Worm (Caenorhabditis elegans) whole organism, mixed stage, embryonic: ENCODE measurements around the gene R148.8.

ENCODE experiments used
- M03D4.4 ChIP-seq: sonication (generic microtip); optimal IDR thresholded peaks from 2 replicates; lab custom pipeline; 2017; ENCODE audit warnings: mild to moderate bottlenecking, missing genetic modification characterization, missing compliant biosample characterization
- bed-3 ChIP-seq: fragments of 200-800 bp; sonication (Bioruptor generic); optimal IDR thresholded peaks from 3 replicates; lab custom pipeline; 2018; ENCODE audit warnings: mild to moderate bottlenecking, missing genetic modification characterization, moderate library complexity, missing compliant biosample characterization
- blmp-1 ChIP-seq: fragments of 150-350 bp; optimal IDR thresholded peaks from 2 replicates; lab custom pipeline; 2014; ENCODE audit warnings: missing biosample characterization, missing genetic modification characterization
- ceh-39 ChIP-seq: fragments of 150-350 bp; optimal IDR thresholded peaks from 2 replicates; lab custom pipeline; 2014; ENCODE audit warnings: missing biosample characterization, missing genetic modification characterization
- ceh-43 ChIP-seq: fragments of 200-800 bp; sonication (Bioruptor generic); optimal IDR thresholded peaks from 2 replicates; lab custom pipeline; 2018; ENCODE audit warnings: mild to moderate bottlenecking, missing genetic modification characterization, moderate library complexity, missing compliant biosample characterization
- ceh-83 ChIP-seq: fragments of 200-800 bp; sonication (Bioruptor generic); optimal IDR thresholded peaks from 2 replicates; lab custom pipeline; 2018; ENCODE audit warnings: mild to moderate bottlenecking, missing genetic modification characterization, missing compliant biosample characterization
- ces-1 ChIP-seq: fragments of 150-350 bp; optimal IDR thresholded peaks from 2 replicates; lab custom pipeline; 2014; ENCODE audit warnings: missing biosample characterization, missing genetic modification reagents, missing genetic modification characterization
- drap-1 ChIP-seq: fragments of 200-800 bp; sonication (Bioruptor generic); optimal IDR thresholded peaks from 3 replicates; lab custom pipeline; 2018; ENCODE audit warnings: mild to moderate bottlenecking, missing genetic modification characterization, missing compliant biosample characterization
- elt-1 ChIP-seq: sonication (generic microtip); optimal IDR thresholded peaks from 2 replicates; lab custom pipeline; 2017; ENCODE audit warnings: missing genetic modification characterization, mild to moderate bottlenecking, missing compliant biosample characterization, antibody characterized with exemption, moderate library complexity, borderline replicate concordance; ENCODE audit not compliant: insufficient read depth
- flh-1 ChIP-seq: fragments of 200-800 bp; sonication (Bioruptor generic); optimal IDR thresholded peaks from 2 replicates; lab custom pipeline; 2018; ENCODE audit warnings: mild to moderate bottlenecking, missing genetic modification characterization, moderate library complexity, missing compliant biosample characterization
- ham-2 ChIP-seq: fragments of 200-800 bp; sonication (Bioruptor generic); optimal IDR thresholded peaks from 2 replicates; lab custom pipeline; 2018; ENCODE audit warnings: mild to moderate bottlenecking, missing genetic modification characterization, missing compliant biosample characterization
- hlh-1 ChIP-seq: fragments of 150-350 bp; optimal IDR thresholded peaks from 2 replicates; lab custom pipeline; 2014; ENCODE audit warnings: missing biosample characterization, missing genetic modification reagents, missing genetic modification characterization
- lin-13 ChIP-seq: fragments of 150-350 bp; optimal IDR thresholded peaks from 2 replicates; lab custom pipeline; 2014; ENCODE audit warnings: missing biosample characterization, missing genetic modification characterization
- lin-32 ChIP-seq: fragments of 200-800 bp; sonication (Bioruptor generic); optimal IDR thresholded peaks from 2 replicates; lab custom pipeline; 2018; ENCODE audit warnings: mild to moderate bottlenecking, missing genetic modification characterization, missing compliant biosample characterization
- lsy-2 ChIP-seq: fragments of 150-350 bp; optimal IDR thresholded peaks from 2 replicates; lab custom pipeline; 2014; ENCODE audit warnings: missing biosample characterization, missing genetic modification characterization
- mab-5 ChIP-seq: fragments of 150-350 bp; optimal IDR thresholded peaks from 2 replicates; lab custom pipeline; 2014; ENCODE audit warnings: missing biosample characterization, missing genetic modification characterization
- mep-1 ChIP-seq: fragments of 150-350 bp; optimal IDR thresholded peaks from 2 replicates; lab custom pipeline; 2017; ENCODE audit warnings: missing biosample characterization, missing genetic modification reagents, missing genetic modification characterization, inconsistent platforms
- mls-2 ChIP-seq: sonication (generic microtip); optimal IDR thresholded peaks from 2 replicates; lab custom pipeline; 2016; ENCODE audit warnings: mild to moderate bottlenecking, missing genetic modification characterization, moderate library complexity, missing compliant biosample characterization
- nhr-12 ChIP-seq: fragments of 150-350 bp; optimal IDR thresholded peaks from 2 replicates; lab custom pipeline; 2014; ENCODE audit warnings: missing biosample characterization, missing genetic modification characterization
- nhr-2 ChIP-seq: fragments of 150-350 bp; optimal IDR thresholded peaks from 2 replicates; lab custom pipeline; 2014; ENCODE audit warnings: missing biosample characterization, missing genetic modification characterization
- nhr-237 ChIP-seq: fragments of 150-350 bp; optimal IDR thresholded peaks from 2 replicates; lab custom pipeline; 2014; ENCODE audit warnings: missing biosample characterization, missing genetic modification characterization
- nhr-28 ChIP-seq: fragments of 150-350 bp; optimal IDR thresholded peaks from 2 replicates; lab custom pipeline; 2014; ENCODE audit warnings: missing biosample characterization, missing genetic modification characterization
- nhr-76 ChIP-seq: sonication (generic microtip); optimal IDR thresholded peaks from 2 replicates; lab custom pipeline; 2017; ENCODE audit warnings: missing biosample characterization, missing genetic modification characterization
- pha-4 ChIP-seq: fragments of 150-350 bp; optimal IDR thresholded peaks from 2 replicates; lab custom pipeline; 2018; ENCODE audit warnings: missing biosample characterization, missing genetic modification reagents, missing genetic modification characterization
- sem-2 ChIP-seq: fragments of 200-800 bp; sonication (Bioruptor generic); optimal IDR thresholded peaks from 2 replicates; lab custom pipeline; 2018; ENCODE audit warnings: mild to moderate bottlenecking, missing genetic modification characterization, missing compliant biosample characterization
- snpc-4 ChIP-seq: fragments of 150-350 bp; optimal IDR thresholded peaks from 2 replicates; lab custom pipeline; 2014; ENCODE audit warnings: missing biosample characterization, missing genetic modification characterization
- sptf-1 ChIP-seq: sonication (generic microtip); optimal IDR thresholded peaks from 2 replicates; lab custom pipeline; 2017; ENCODE audit warnings: mild to moderate bottlenecking, missing genetic modification characterization, moderate library complexity, missing compliant biosample characterization
- tbx-8 ChIP-seq: fragments of 200-800 bp; sonication (Bioruptor generic); optimal IDR thresholded peaks from 2 replicates; lab custom pipeline; 2018; ENCODE audit warnings: mild to moderate bottlenecking, missing genetic modification characterization, moderate library complexity, missing compliant biosample characterization
- unc-120 ChIP-seq: sonication (generic microtip); optimal IDR thresholded peaks from 2 replicates; lab custom pipeline; 2017; ENCODE audit warnings: missing genetic modification characterization, missing compliant biosample characterization; ENCODE audit not compliant: poor library complexity, severe bottlenecking
- unc-39 ChIP-seq: fragments of 150-350 bp; optimal IDR thresholded peaks from 2 replicates; lab custom pipeline; 2014; ENCODE audit warnings: missing biosample characterization, missing genetic modification characterization
- unc-62 ChIP-seq: fragments of 150-350 bp; optimal IDR thresholded peaks from 2 replicates; lab custom pipeline; 2014; ENCODE audit warnings: missing biosample characterization, missing genetic modification reagents, missing genetic modification characterization
- zip-8 ChIP-seq: fragments of 150-350 bp; optimal IDR thresholded peaks from 2 replicates; lab custom pipeline; 2014; ENCODE audit warnings: missing biosample characterization, missing genetic modification characterization
- ztf-11 ChIP-seq: fragments of 150-350 bp; optimal IDR thresholded peaks from 2 replicates; lab custom pipeline; 2014; ENCODE audit warnings: missing biosample characterization, missing genetic modification characterization

The R148.8 gene

DNA sequence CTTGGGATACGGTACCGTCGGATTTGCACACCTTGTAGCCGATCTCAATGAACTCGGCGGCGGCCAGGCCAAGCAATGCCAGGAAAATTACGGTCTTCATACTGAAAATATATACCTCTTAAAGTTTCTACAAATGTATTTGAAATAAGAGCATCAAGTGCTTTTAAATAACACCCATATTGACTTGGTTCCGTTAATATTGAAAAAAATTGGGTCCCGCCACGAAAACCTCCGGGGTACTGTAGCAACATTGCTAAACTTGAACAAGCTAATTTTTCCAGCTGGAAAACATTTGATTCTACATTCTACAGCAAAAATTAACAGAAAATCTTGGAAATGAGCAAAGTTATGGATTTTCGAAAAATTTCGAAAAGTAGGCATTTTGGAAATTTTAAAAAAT lies 8.1 kb downstream of the R148.8 start, which contains the start of gene heh-1:
TSS of gene heh-1 (minus strand) at position 101 of the 400 bp plus-strand sequence.
- no peak for TF ChIP-seq nhr-76 (tag; lab: Kevin White, UChicago)
- no peak for TF ChIP-seq sptf-1 (tag; lab: Kevin White, UChicago)
- TF ChIP-seq unc-39: no peak
- no peak for TF ChIP-seq ceh-43
- TF ChIP-seq nhr-12: no peak
- TF ChIP-seq lin-13 (tag; lab: Kevin White, UChicago): no peak
- TF ChIP-seq unc-62 (GFP tag; lab: Kevin White, UChicago): no peak
- no peak for TF ChIP-seq nhr-2 (tag; lab: Kevin White, UChicago)
- TF ChIP-seq ceh-83: no peak
- no peak for TF ChIP-seq tbx-8
- TF ChIP-seq ces-1 (GFP tag; lab: Kevin White, UChicago): no peak
- TF ChIP-seq, all 35 proteins: peak for 0

DNA sequence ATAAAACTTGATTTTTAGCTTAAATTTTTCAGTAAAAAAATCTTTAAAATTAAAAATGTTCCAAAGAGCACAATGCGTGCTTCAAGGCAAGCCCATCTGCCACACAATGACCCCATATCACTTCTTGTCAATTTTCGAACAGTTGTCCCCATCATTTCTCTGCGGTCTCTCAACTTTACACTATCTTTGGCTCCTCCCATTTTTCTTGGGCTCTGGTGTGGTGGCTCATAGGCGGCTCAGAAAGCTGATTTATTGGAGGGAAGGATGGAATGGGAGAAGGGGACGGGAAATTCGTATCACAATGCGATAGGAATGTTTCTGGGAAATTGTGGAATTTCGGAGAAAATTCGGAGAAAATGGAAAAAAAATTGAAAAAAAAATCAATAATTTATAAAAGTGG lies 9.3 kb downstream of the R148.8 start:
- TF ChIP-seq mab-5: peak; percentile 66
- TF ChIP-seq unc-120 (tag; lab: Kevin White, UChicago): peak; percentile 87
- peak; percentile 99 for TF ChIP-seq hlh-1 (tag; lab: Kevin White, UChicago)
- peak; percentile 90 for TF ChIP-seq unc-62 (GFP tag; lab: Kevin White, UChicago)
- TF ChIP-seq lin-32 (GFP tag; lab: Kevin White, UChicago): no peak

DNA sequence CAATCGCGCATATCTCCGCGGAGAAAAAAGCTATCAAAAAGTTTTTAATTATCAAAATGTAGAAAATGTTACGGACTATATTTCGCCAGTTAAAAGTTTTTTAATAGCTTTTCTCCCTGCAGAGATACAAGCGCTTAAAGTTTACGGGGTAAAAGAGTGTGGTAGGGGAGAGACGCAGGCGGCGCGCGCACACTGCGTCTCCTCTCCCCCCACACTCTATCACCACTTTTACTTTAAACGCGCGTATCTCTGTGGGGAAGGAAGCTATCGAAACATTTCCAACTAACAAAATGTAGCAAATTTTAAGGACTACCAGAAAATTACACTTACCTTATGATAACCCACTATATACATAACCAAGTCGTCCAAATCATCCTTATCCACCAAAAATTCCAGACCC lies 12.3 kb downstream of the R148.8 start:
- TF ChIP-seq pha-4 (no peak), unc-39 (no peak), mls-2 (tag; lab: Kevin White, UChicago) (no peak), lin-13 (tag; lab: Kevin White, UChicago) (no peak), bed-3 (GFP tag; lab: Kevin White, UChicago) (no peak), M03D4.4 (no peak)

DNA sequence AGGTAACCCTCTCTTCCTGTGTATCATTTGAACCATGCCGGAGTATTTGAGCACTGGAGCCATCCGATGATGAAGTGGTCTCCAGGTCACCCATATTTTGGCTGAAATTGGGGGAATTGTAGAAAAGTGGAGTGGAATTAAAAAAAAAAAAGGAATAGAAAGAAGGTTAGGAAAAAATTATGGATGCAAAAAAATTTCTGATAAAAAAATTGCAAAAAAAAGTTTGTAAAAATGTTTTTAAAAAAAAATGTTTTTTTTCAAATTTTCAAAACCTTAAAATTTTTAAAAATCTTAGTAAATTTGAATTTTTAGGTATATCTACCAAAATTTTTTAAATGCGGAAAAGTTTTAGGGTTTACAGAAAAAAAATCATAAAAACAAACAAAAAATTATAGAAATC lies 27.8 kb downstream of the R148.8 start, which contains the start of gene frm-8:
TSS of gene frm-8 (minus strand) at position 101 of the 400 bp plus-strand sequence.
- no peak for TF ChIP-seq unc-62 (GFP tag; lab: Kevin White, UChicago)
- no peak for TF ChIP-seq drap-1 (GFP tag; lab: Kevin White, UChicago)
- no peak for TF ChIP-seq ceh-39 (tag; lab: Kevin White, UChicago)
- no peak for TF ChIP-seq nhr-28 (tag; lab: Kevin White, UChicago)
- TF ChIP-seq flh-1: no peak
- TF ChIP-seq ham-2 (GFP tag; lab: Kevin White, UChicago): no peak
- TF ChIP-seq pha-4: no peak
- TF ChIP-seq ceh-43: no peak
- no peak for TF ChIP-seq bed-3 (GFP tag; lab: Kevin White, UChicago)
- no peak for TF ChIP-seq hlh-1 (tag; lab: Kevin White, UChicago)
- no peak for TF ChIP-seq ces-1 (GFP tag; lab: Kevin White, UChicago)
- TF ChIP-seq ztf-11 (tag; lab: Kevin White, UChicago): no peak
- no peak for TF ChIP-seq unc-120 (tag; lab: Kevin White, UChicago)
- TF ChIP-seq mep-1 (tag; lab: Kevin White, UChicago): no peak

DNA sequence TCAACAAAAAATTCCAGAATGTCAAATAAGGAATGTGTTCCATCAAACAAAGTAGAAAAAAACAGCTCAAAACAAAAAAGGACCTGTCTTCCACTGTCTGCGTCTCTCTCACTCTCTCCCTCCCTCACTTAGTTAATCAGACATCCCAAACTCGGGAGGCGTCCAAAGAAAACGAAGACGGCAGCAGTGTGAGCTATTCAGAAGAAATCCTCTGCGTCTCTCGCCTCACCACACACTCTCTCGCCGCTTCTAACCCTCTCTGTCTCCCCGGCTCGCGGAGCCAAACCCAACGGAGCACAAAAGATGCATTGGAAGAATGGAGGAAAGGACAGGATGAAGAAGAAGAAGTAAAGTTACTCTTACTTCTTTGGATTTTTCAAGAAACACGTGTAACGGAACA lies 29.0 kb downstream of the R148.8 start:
- TF ChIP-seq sptf-1 (tag; lab: Kevin White, UChicago): no peak
- TF ChIP-seq ces-1 (GFP tag; lab: Kevin White, UChicago): peak; percentile 77
- TF ChIP-seq lsy-2 (tag; lab: Kevin White, UChicago): peak; percentile 18
- no peak for TF ChIP-seq blmp-1
- TF ChIP-seq zip-8 (tag; lab: Kevin White, UChicago): no peak
- TF ChIP-seq unc-120 (tag; lab: Kevin White, UChicago): peak; percentile 36
- TF ChIP-seq nhr-237: no peak

DNA sequence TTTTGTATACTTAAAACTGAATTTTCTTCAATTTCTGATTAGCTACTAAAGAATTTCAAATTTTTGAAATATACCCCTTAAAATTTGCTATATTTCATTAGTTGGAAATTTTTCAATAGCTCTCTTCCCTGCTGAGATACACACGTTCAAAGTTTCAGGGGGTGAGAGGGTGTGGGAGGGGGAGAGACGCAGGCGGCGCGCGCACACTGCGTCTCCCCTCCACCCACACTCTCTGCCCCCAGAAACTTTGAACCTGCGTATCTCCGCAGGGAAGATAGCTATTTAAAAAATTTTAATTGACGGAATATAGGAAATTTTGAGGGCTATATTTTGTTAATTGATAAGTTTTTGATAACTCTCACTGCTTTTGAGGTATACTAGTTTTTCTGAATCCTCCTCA lies 31.4 kb downstream of the R148.8 start:
- no peak for TF ChIP-seq nhr-12
- no peak for TF ChIP-seq snpc-4 (tag; lab: Kevin White, UChicago)
- TF ChIP-seq flh-1: no peak
- TF ChIP-seq lin-13 (tag; lab: Kevin White, UChicago): no peak
- no peak for TF ChIP-seq nhr-28 (tag; lab: Kevin White, UChicago)
- no peak for TF ChIP-seq sptf-1 (tag; lab: Kevin White, UChicago)
- no peak for TF ChIP-seq mep-1 (tag; lab: Kevin White, UChicago)
- no peak for TF ChIP-seq zip-8 (tag; lab: Kevin White, UChicago)
- no peak for TF ChIP-seq lin-32 (GFP tag; lab: Kevin White, UChicago)
- no peak for TF ChIP-seq elt-1 (tag; lab: Kevin White, UChicago)
- no peak for TF ChIP-seq sem-2
- TF ChIP-seq ceh-83: no peak
- no peak for TF ChIP-seq unc-62 (GFP tag; lab: Kevin White, UChicago)
- TF ChIP-seq ceh-39 (tag; lab: Kevin White, UChicago): no peak
- TF ChIP-seq ham-2 (GFP tag; lab: Kevin White, UChicago): no peak
